Fruit fly (Drosophila melanogaster) whole organism, adult: ENCODE data around the gene CG13358.

ENCODE experiments used
- CG11617 ChIP-seq: fragments of 200-800 bp; sonication (Bioruptor generic); optimal IDR thresholded peaks from 2 replicates; lab custom pipeline; 2017; ENCODE audit warnings: mild to moderate bottlenecking, missing biosample characterization, missing genetic modification reagents, missing genetic modification characterization
- CG12768 ChIP-seq: fragments of 200-800 bp; sonication (Bioruptor generic); optimal IDR thresholded peaks from 2 replicates; lab custom pipeline; 2017; ENCODE audit warnings: missing biosample characterization, missing genetic modification characterization, mild to moderate bottlenecking, moderate library complexity, missing genetic modification reagents
- CG14711 ChIP-seq: fragments of 200-800 bp; sonication (Bioruptor generic); optimal IDR thresholded peaks from 2 replicates; lab custom pipeline; 2018; ENCODE audit warnings: missing biosample characterization, mild to moderate bottlenecking, missing genetic modification characterization, moderate library complexity
- CG1620 ChIP-seq: fragments of 200-800 bp; sonication (Bioruptor generic); optimal IDR thresholded peaks from 2 replicates; lab custom pipeline; 2016; ENCODE audit warnings: missing biosample characterization, missing genetic modification characterization
- CG33017 ChIP-seq: fragments of 200-800 bp; sonication (Bioruptor generic); optimal IDR thresholded peaks from 2 replicates; lab custom pipeline; 2018; ENCODE audit warnings: missing biosample characterization, mild to moderate bottlenecking, missing genetic modification characterization, moderate library complexity
- CG5204 ChIP-seq: fragments of 200-800 bp; sonication (Bioruptor generic); optimal IDR thresholded peaks from 2 replicates; lab custom pipeline; 2016; ENCODE audit warnings: missing biosample characterization, missing genetic modification characterization
- CG7045 ChIP-seq: fragments of 200-800 bp; sonication (Bioruptor generic); optimal IDR thresholded peaks from 2 replicates; lab custom pipeline; 2017; ENCODE audit warnings: missing biosample characterization, mild to moderate bottlenecking, missing genetic modification characterization
- CG7101 ChIP-seq: fragments of 200-800 bp; sonication (Bioruptor generic); optimal IDR thresholded peaks from 2 replicates; lab custom pipeline; 2018; ENCODE audit warnings: missing biosample characterization, mild to moderate bottlenecking, missing genetic modification characterization, moderate library complexity
- Clk ChIP-seq: fragments of 200-800 bp; sonication (Bioruptor generic); optimal IDR thresholded peaks from 2 replicates; lab custom pipeline; 2017; ENCODE audit warnings: missing biosample characterization, missing genetic modification characterization
- Crg-1 ChIP-seq: fragments of 200-800 bp; sonication (Bioruptor generic); optimal IDR thresholded peaks from 2 replicates; lab custom pipeline; 2016; ENCODE audit warnings: missing biosample characterization, missing genetic modification characterization
- Hr96 ChIP-seq: fragments of 200-800 bp; sonication (Bioruptor generic); optimal IDR thresholded peaks from 2 replicates; lab custom pipeline; 2016; ENCODE audit warnings: missing biosample characterization, missing genetic modification characterization
- Mnt ChIP-seq: fragments of 200-800 bp; sonication (Bioruptor generic); optimal IDR thresholded peaks from 2 replicates; lab custom pipeline; 2016; ENCODE audit warnings: missing biosample characterization, mild to moderate bottlenecking, missing genetic modification characterization
- bab1 ChIP-seq: fragments of 200-800 bp; sonication (Bioruptor generic); optimal IDR thresholded peaks from 3 replicates; lab custom pipeline; 2019; ENCODE audit warnings: missing biosample characterization, mild to moderate bottlenecking, missing genetic modification characterization, moderate library complexity
- cic ChIP-seq: fragments of 200-800 bp; sonication (Bioruptor generic); optimal IDR thresholded peaks from 2 replicates; lab custom pipeline; 2017; ENCODE audit warnings: missing biosample characterization, mild to moderate bottlenecking, missing genetic modification characterization, moderate library complexity
- cnc ChIP-seq, 2 experiments: fragments of >200 bp; optimal IDR thresholded peaks; 2 replicates each; lab custom pipeline; 2017
- kay ChIP-seq: fragments of 200-800 bp; sonication (Bioruptor generic); peaks from one replicate; lab custom pipeline; 2016; ENCODE audit warnings: missing biosample characterization, missing genetic modification characterization, borderline replicate concordance
- ovo ChIP-seq: fragments of 200-800 bp; sonication (Bioruptor generic); optimal IDR thresholded peaks from 2 replicates; lab custom pipeline; 2016; ENCODE audit warnings: missing biosample characterization, missing genetic modification characterization
- pad ChIP-seq: fragments of 200-800 bp; sonication (Bioruptor generic); optimal IDR thresholded peaks from 3 replicates; lab custom pipeline; 2017; ENCODE audit warnings: missing biosample characterization, missing genetic modification characterization, mild to moderate bottlenecking, moderate library complexity, missing genetic modification reagents
- tj ChIP-seq: fragments of 200-800 bp; sonication (Bioruptor generic); optimal IDR thresholded peaks from 3 replicates; lab custom pipeline; 2017; ENCODE audit warnings: missing biosample characterization, mild to moderate bottlenecking, missing genetic modification characterization, moderate library complexity
- toe ChIP-seq: fragments of 200-800 bp; sonication (Bioruptor generic); optimal IDR thresholded peaks from 2 replicates; lab custom pipeline; 2016; ENCODE audit warnings: missing biosample characterization, missing genetic modification characterization

The CG13358 gene

dm6 chrX:758892-759621 lies 45.7 kb downstream of the CG13358 start, which contains the start of gene CG5273:
CG5273 (plus strand) TSS chrX:759594.
- no peak for TF ChIP-seq Clk
- peak; percentile 94 for TF ChIP-seq CG14711 (tag; lab: Kevin White, UChicago)
- TF ChIP-seq ovo, result peak; percentile 99
- peak; percentile 35 for TF ChIP-seq tj
- peak; percentile 12 for TF ChIP-seq CG11617 (GFP tag; lab: Kevin White, UChicago)
- peak; percentile 14 for TF ChIP-seq CG1620 (GFP tag; lab: Kevin White, UChicago)
- TF ChIP-seq Mnt, result peak; percentile 43
- TF ChIP-seq Crg-1 (GFP tag; lab: Kevin White, UChicago), result peak; percentile 15
- TF ChIP-seq CG7101 (tag; lab: Kevin White, UChicago), result peak; percentile 39
- TF ChIP-seq CG5204 (GFP tag; lab: Kevin White, UChicago), result no peak
- peak; percentile 26 for TF ChIP-seq CG12768
- peak; percentile 99 for TF ChIP-seq pad (GFP tag; lab: Kevin White, UChicago)
- TF ChIP-seq bab1, result peak; percentile 82
- TF ChIP-seq CG7045 (GFP tag; lab: Kevin White, UChicago), result no peak
- TF ChIP-seq cnc (optimal IDR thresholded peaks at IDR 0.05; lab: Kevin White, UChicago), result no peak
- TF ChIP-seq Hr96 (GFP tag; lab: Kevin White, UChicago), result peak; percentile 55

- TF ChIP-seq cnc (optimal IDR thresholded peaks at IDR 0.05; lab: Kevin White, UChicago), result no peak
- TF ChIP-seq ovo, result no peak
- no peak for TF ChIP-seq Clk
- no peak for TF ChIP-seq Hr96 (GFP tag; lab: Kevin White, UChicago)
- no peak for TF ChIP-seq CG14711 (tag; lab: Kevin White, UChicago)
- no peak for TF ChIP-seq CG12768
- no peak for TF ChIP-seq Crg-1 (GFP tag; lab: Kevin White, UChicago)
- TF ChIP-seq tj, result no peak
- TF ChIP-seq toe (GFP tag; lab: Kevin White, UChicago), result no peak
- TF ChIP-seq CG7045 (GFP tag; lab: Kevin White, UChicago), result no peak
- no peak for TF ChIP-seq CG33017
- no peak for TF ChIP-seq CG1620 (GFP tag; lab: Kevin White, UChicago)
Measured at dm6 chrX:756856-757255, 47.9 kb downstream of the CG13358 start.

DNA sequence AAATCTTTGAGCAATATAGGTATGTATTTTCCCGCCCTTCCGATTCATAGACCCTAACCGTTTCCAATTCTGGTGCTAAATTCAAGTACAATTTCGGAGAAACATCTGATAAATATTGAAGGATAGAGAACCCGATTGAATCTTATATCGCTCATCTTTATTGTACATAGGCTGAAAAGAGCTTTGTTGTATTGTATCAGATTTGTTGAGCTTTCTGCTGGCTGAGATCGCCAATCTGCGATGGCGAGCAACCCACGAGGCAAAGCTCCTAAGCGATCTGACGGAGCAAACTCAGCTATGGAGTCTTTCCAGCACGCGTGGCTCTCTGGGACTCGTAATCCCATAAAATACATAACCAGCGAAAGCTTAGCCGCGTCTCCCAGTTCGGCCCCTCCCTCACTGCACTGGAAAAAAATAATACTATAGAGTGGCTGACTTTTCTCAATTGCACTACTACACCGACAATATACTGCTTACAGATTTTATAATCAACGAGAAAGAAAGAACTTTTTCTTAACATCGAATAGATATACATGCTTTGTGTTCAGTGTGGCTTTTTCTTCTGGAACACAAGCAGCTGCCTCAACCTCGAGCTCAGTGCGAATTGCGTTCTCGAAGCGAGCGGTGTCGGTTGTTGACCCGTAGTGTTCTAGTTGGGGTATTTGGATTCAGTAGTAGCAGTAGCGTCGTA lies 48.9 kb downstream of the CG13358 start:
- TF ChIP-seq kay (no peak), CG12768 (peak; percentile 74), cnc (optimal IDR thresholded peaks at IDR 0.05; lab: Kevin White, UChicago) (no peak), pad (GFP tag; lab: Kevin White, UChicago) (peak; percentile 79), bab1 (peak; percentile 47), Hr96 (GFP tag; lab: Kevin White, UChicago) (peak; percentile 82), CG7101 (tag; lab: Kevin White, UChicago) (peak; percentile 88), CG5204 (GFP tag; lab: Kevin White, UChicago) (peak; percentile 76), CG14711 (tag; lab: Kevin White, UChicago) (peak; percentile 83), toe (GFP tag; lab: Kevin White, UChicago) (peak; percentile 53), Crg-1 (GFP tag; lab: Kevin White, UChicago) (peak; percentile 46), Clk (peak; percentile 34), CG7045 (GFP tag; lab: Kevin White, UChicago) (peak; percentile 72), tj (peak; percentile 51), CG1620 (GFP tag; lab: Kevin White, UChicago) (peak; percentile 46), Mnt (peak; percentile 82), cic (GFP tag; lab: Kevin White, UChicago) (peak; percentile 66), CG33017 (peak; percentile 85), CG11617 (GFP tag; lab: Kevin White, UChicago) (peak; percentile 68), ovo (peak; percentile 51)

- no peak for TF ChIP-seq CG33017
- TF ChIP-seq cnc (optimal IDR thresholded peaks at IDR 0.05; lab: Kevin White, UChicago), result no peak
- TF ChIP-seq CG1620 (GFP tag; lab: Kevin White, UChicago), result no peak
- TF ChIP-seq CG12768, result no peak
- no peak for TF ChIP-seq Hr96 (GFP tag; lab: Kevin White, UChicago)
- no peak for TF ChIP-seq pad (GFP tag; lab: Kevin White, UChicago)
- no peak for TF ChIP-seq CG7045 (GFP tag; lab: Kevin White, UChicago)
- no peak for TF ChIP-seq ovo
- no peak for TF ChIP-seq Clk
- TF ChIP-seq kay, result no peak
Measured at dm6 chrX:753553-753952, 51.2 kb downstream of the CG13358 start, which contains the start of gene CG13361. CG13361 (minus strand) TSS chrX:753653.
